Fruit fly (Drosophila melanogaster) whole organism, embryonic: ENCODE data around the gene SmD2.
A peak's percentile ranks its signal among the peaks of the same experiment; 100 is the strongest.

Experiments
- ATbp ChIP-seq: fragments of 200-800 bp; sonication (Bioruptor generic); optimal IDR thresholded peaks from 2 replicates; lab custom pipeline; 2017; ENCODE audit warnings: missing biosample characterization, mild to moderate bottlenecking, missing genetic modification characterization, missing genetic modification reagents
- Awh ChIP-seq: fragments of 200-800 bp; sonication (Bioruptor generic); IDR thresholded peaks from 2 replicates; pipeline ENCODE4, ENCODE4 v1.3.6; 2022; ENCODE audit warnings: missing biosample characterization, missing genetic modification characterization
- CG13894 ChIP-seq: fragments of 200-800 bp; sonication (Bioruptor generic); optimal IDR thresholded peaks from 3 replicates; lab custom pipeline; 2018; ENCODE audit warnings: missing biosample characterization, mild to moderate bottlenecking, missing genetic modification characterization, moderate library complexity
- CG1529 ChIP-seq: fragments of 200-800 bp; sonication (Bioruptor generic); optimal IDR thresholded peaks from 3 replicates; lab custom pipeline; 2018; ENCODE audit warnings: missing biosample characterization, missing genetic modification characterization
- CG16815 ChIP-seq: fragments of 200-800 bp; sonication (Bioruptor generic); optimal IDR thresholded peaks from 3 replicates; lab custom pipeline; 2017; ENCODE audit warnings: missing biosample characterization, mild to moderate bottlenecking, missing genetic modification characterization
- CG17359 ChIP-seq: fragments of 200-800 bp; sonication (Bioruptor generic); optimal IDR thresholded peaks from 3 replicates; lab custom pipeline; 2018; ENCODE audit warnings: missing biosample characterization, mild to moderate bottlenecking, missing genetic modification characterization, moderate library complexity
- CG18011 ChIP-seq: fragments of 200-800 bp; sonication (Bioruptor generic); optimal IDR thresholded peaks from 2 replicates; lab custom pipeline; 2017; ENCODE audit warnings: missing biosample characterization, missing genetic modification characterization, mild to moderate bottlenecking, moderate library complexity, missing genotype
- CG2678 ChIP-seq: fragments of 200-800 bp; sonication (Bioruptor generic); optimal IDR thresholded peaks from 3 replicates; lab custom pipeline; 2019; ENCODE audit warnings: missing biosample characterization, mild to moderate bottlenecking, missing genetic modification characterization, moderate library complexity
- CG32767 ChIP-seq: fragments of 200-800 bp; sonication (Bioruptor generic); IDR thresholded peaks from 2 replicates; pipeline ENCODE4 v1.3.6; 2022; ENCODE audit warnings: missing biosample characterization, missing genetic modification characterization
- CG34224 ChIP-seq: fragments of 200-800 bp; sonication (Bioruptor generic); IDR thresholded peaks from 3 replicates; pipeline ENCODE4 v1.3.6; 2022; ENCODE audit warnings: missing biosample characterization, missing genetic modification characterization; ENCODE audit not compliant: partially characterized antibody
- CG3995 ChIP-seq: fragments of 200-800 bp; sonication (Bioruptor generic); optimal IDR thresholded peaks from 3 replicates; lab custom pipeline; 2016; ENCODE audit warnings: missing biosample characterization, missing genetic modification characterization
- CG4854 ChIP-seq: fragments of 200-800 bp; sonication (Bioruptor generic); optimal IDR thresholded peaks from 2 replicates; lab custom pipeline; 2016; ENCODE audit warnings: missing biosample characterization, missing genetic modification characterization, inconsistent platforms
- CG6175 ChIP-seq: fragments of 200-800 bp; sonication (Bioruptor generic); IDR thresholded peaks from 3 replicates; pipeline ENCODE4 v1.3.6; 2022; ENCODE audit warnings: missing biosample characterization, missing genetic modification characterization
- CG6791 ChIP-seq: fragments of 200-800 bp; sonication (Bioruptor generic); IDR thresholded peaks from 3 replicates; pipeline ENCODE4 v1.3.6; 2022; ENCODE audit warnings: missing biosample characterization, missing genetic modification characterization; ENCODE audit not compliant: partially characterized antibody
- CG7556 ChIP-seq: fragments of 200-800 bp; sonication (Bioruptor generic); optimal IDR thresholded peaks from 2 replicates; lab custom pipeline; 2017; ENCODE audit warnings: missing biosample characterization, mild to moderate bottlenecking, missing genetic modification characterization
- CG7786 ChIP-seq: fragments of 200-800 bp; sonication (Bioruptor generic); optimal IDR thresholded peaks from 2 replicates; lab custom pipeline; 2016; ENCODE audit warnings: missing biosample characterization, missing genetic modification characterization
- CG8290 ChIP-seq, 3 experiments: fragments of 200-800 bp; sonication (Bioruptor generic); optimal IDR thresholded peaks; 2 replicates each; lab custom pipeline; 2016 to 2019; ENCODE audit warnings: missing biosample characterization in 3 of 3, missing genetic modification characterization in 3 of 3, mild to moderate bottlenecking in 2 of 3, moderate library complexity in 1 of 3
- CG9797 ChIP-seq: fragments of 200-800 bp; sonication (Bioruptor generic); optimal IDR thresholded peaks from 3 replicates; lab custom pipeline; 2018; ENCODE audit warnings: missing biosample characterization, mild to moderate bottlenecking, missing genetic modification characterization
- CTCF ChIP-seq: fragments of 200-800 bp; sonication (Bioruptor generic); optimal IDR thresholded peaks from 2 replicates; lab custom pipeline; 2017; ENCODE audit warnings: missing biosample characterization, mild to moderate bottlenecking, missing genetic modification characterization, moderate library complexity
- Dref ChIP-seq: fragments of 200-800 bp; sonication (Bioruptor generic); IDR thresholded peaks from 2 replicates; pipeline ENCODE4 v1.3.6; 2022; ENCODE audit warnings: missing biosample characterization, missing genetic modification characterization
- E2f2 ChIP-seq: fragments of 200-800 bp; sonication (Bioruptor generic); IDR thresholded peaks from 2 replicates; pipeline ENCODE4 v1.3.6; 2022; ENCODE audit warnings: missing biosample characterization, missing genetic modification characterization
- Fer3 ChIP-seq: fragments of 200-800 bp; sonication (Bioruptor generic); optimal IDR thresholded peaks from 2 replicates; lab custom pipeline; 2018; ENCODE audit warnings: missing biosample characterization, mild to moderate bottlenecking, missing genetic modification characterization, moderate library complexity
- Hr39 ChIP-seq: fragments of >200 bp; optimal IDR thresholded peaks from 2 replicates; lab custom pipeline; 2017
- Nf-YB ChIP-seq: fragments of 200-800 bp; sonication (Bioruptor generic); optimal IDR thresholded peaks from 3 replicates; lab custom pipeline; 2019; ENCODE audit warnings: missing biosample characterization, mild to moderate bottlenecking, missing genetic modification characterization, moderate library complexity
- NfI ChIP-seq: fragments of 200-800 bp; sonication (Bioruptor generic); optimal IDR thresholded peaks from 3 replicates; lab custom pipeline; 2018; ENCODE audit warnings: missing biosample characterization, mild to moderate bottlenecking, missing genetic modification characterization, moderate library complexity
- Oaz ChIP-seq: fragments of 200-800 bp; sonication (Bioruptor generic); IDR thresholded peaks from 2 replicates; pipeline ENCODE4 v1.3.6; 2022; ENCODE audit warnings: missing biosample characterization, missing genetic modification characterization
- Six4 ChIP-seq: fragments of 200-800 bp; sonication (Bioruptor generic); optimal IDR thresholded peaks from 2 replicates; lab custom pipeline; 2016; ENCODE audit warnings: missing biosample characterization, missing genetic modification characterization
- Sox100B ChIP-seq: fragments of 200-800 bp; sonication (Bioruptor generic); optimal IDR thresholded peaks from 3 replicates; lab custom pipeline; 2018; ENCODE audit warnings: missing biosample characterization, mild to moderate bottlenecking, missing genetic modification characterization
- YL-1 ChIP-seq: fragments of 200-800 bp; sonication (Bioruptor generic); optimal IDR thresholded peaks from 3 replicates; lab custom pipeline; 2017; ENCODE audit warnings: missing biosample characterization, mild to moderate bottlenecking, missing genetic modification characterization
- ac ChIP-seq: fragments of 200-800 bp; sonication (Bioruptor generic); optimal IDR thresholded peaks from 3 replicates; lab custom pipeline; 2017; ENCODE audit warnings: missing biosample characterization, mild to moderate bottlenecking, missing genetic modification characterization
- al ChIP-seq: fragments of 200-800 bp; sonication (Bioruptor generic); IDR thresholded peaks from 2 replicates; pipeline ENCODE4 v1.3.6; 2022; ENCODE audit warnings: missing biosample characterization, missing genetic modification characterization
- amos ChIP-seq: fragments of 200-800 bp; sonication (Bioruptor generic); IDR thresholded peaks from 2 replicates; pipeline ENCODE4 v1.3.6; 2022; ENCODE audit warnings: missing biosample characterization, missing genetic modification characterization; ENCODE audit not compliant: partially characterized antibody
- az2 ChIP-seq: fragments of 200-800 bp; sonication (Bioruptor generic); optimal IDR thresholded peaks from 3 replicates; lab custom pipeline; 2016; ENCODE audit warnings: missing biosample characterization, missing genetic modification characterization
- br ChIP-seq: fragments of >200 bp; optimal IDR thresholded peaks from 2 replicates; lab custom pipeline; 2017
- chm ChIP-seq: fragments of 200-800 bp; sonication (Bioruptor generic); IDR thresholded peaks from 2 replicates; pipeline ENCODE4 v1.3.6; 2022; ENCODE audit warnings: missing biosample characterization, missing genetic modification characterization
- ci ChIP-seq: fragments of 200-800 bp; sonication (Bioruptor generic); IDR thresholded peaks from 3 replicates; pipeline ENCODE4 v1.3.6; 2022; ENCODE audit warnings: missing biosample characterization, missing genetic modification characterization
- gcm2 ChIP-seq: fragments of 200-800 bp; sonication (Bioruptor generic); optimal IDR thresholded peaks from 2 replicates; lab custom pipeline; 2016; ENCODE audit warnings: missing biosample characterization, missing genetic modification characterization
- gem ChIP-seq: fragments of 200-800 bp; sonication (Bioruptor generic); optimal IDR thresholded peaks from 2 replicates; lab custom pipeline; 2019; ENCODE audit warnings: missing biosample characterization, mild to moderate bottlenecking, missing genetic modification characterization, moderate library complexity
- gt ChIP-seq: fragments of 200-800 bp; sonication (Bioruptor generic); IDR thresholded peaks from 2 replicates; pipeline ENCODE4 v1.3.6; 2022; ENCODE audit warnings: missing biosample characterization, missing genetic modification characterization
- insv ChIP-seq, 2 experiments: fragments of 200-800 bp; sonication (Bioruptor generic); optimal IDR thresholded peaks; 3 replicates each; lab custom pipeline; 2016 to 2018; ENCODE audit warnings: missing biosample characterization in 2 of 2, missing genetic modification characterization in 2 of 2
- luna ChIP-seq: fragments of 200-800 bp; sonication (Bioruptor generic); optimal IDR thresholded peaks from 2 replicates; lab custom pipeline; 2016; ENCODE audit warnings: missing biosample characterization, missing genetic modification characterization
- oc ChIP-seq: fragments of 200-800 bp; sonication (Bioruptor generic); optimal IDR thresholded peaks from 2 replicates; lab custom pipeline; 2018; ENCODE audit warnings: missing biosample characterization, mild to moderate bottlenecking, missing genetic modification characterization, moderate library complexity
- pb ChIP-seq: fragments of 200-800 bp; sonication (Bioruptor generic); optimal IDR thresholded peaks from 3 replicates; lab custom pipeline; 2016; ENCODE audit warnings: missing biosample characterization, missing genetic modification characterization
- sc ChIP-seq, 3 experiments: fragments of >200 bp in 2 of 3; fragments of 200-800 bp in 1 of 3; sonication (Bioruptor generic) in 1 of 3; optimal IDR thresholded peaks; 2 replicates in 2 of 3; 3 replicates in 1 of 3; lab custom pipeline; 2017; ENCODE audit warnings: mild to moderate bottlenecking in 1 of 3, missing biosample characterization in 1 of 3, missing genetic modification characterization in 1 of 3, missing genetic modification reagents in 1 of 3
- sens ChIP-seq: fragments of 200-800 bp; sonication (Bioruptor generic); peaks from one replicate; lab custom pipeline; 2016; ENCODE audit warnings: missing biosample characterization, missing genetic modification characterization
- slou ChIP-seq: fragments of 200-800 bp; sonication (Bioruptor generic); optimal IDR thresholded peaks from 3 replicates; lab custom pipeline; 2016; ENCODE audit warnings: missing biosample characterization, missing genetic modification characterization
- so ChIP-seq: fragments of 200-800 bp; sonication (Bioruptor generic); IDR thresholded peaks from 3 replicates; pipeline ENCODE4 v1.3.6; 2022; ENCODE audit warnings: missing biosample characterization, missing genetic modification characterization
- sqz ChIP-seq: fragments of 200-800 bp; sonication (Bioruptor generic); optimal IDR thresholded peaks from 3 replicates; lab custom pipeline; 2018; ENCODE audit warnings: missing biosample characterization, mild to moderate bottlenecking, missing genetic modification characterization
- trem ChIP-seq: fragments of 200-800 bp; optimal IDR thresholded peaks from 3 replicates; lab custom pipeline; 2019; ENCODE audit warnings: missing biosample characterization, mild to moderate bottlenecking, missing genetic modification characterization, moderate library complexity
- tx ChIP-seq: fragments of 200-800 bp; sonication (Bioruptor generic); optimal IDR thresholded peaks from 2 replicates; lab custom pipeline; 2016; ENCODE audit warnings: missing biosample characterization, missing genetic modification characterization

Gene SmD2

dm6 chr3R:6373512-6374306, 28.0 kb upstream of the SmD2 start (continued):
- no peak for TF ChIP-seq Nf-YB (GFP tag; lab: Kevin White, UChicago)
- no peak for TF ChIP-seq luna (GFP tag; lab: Kevin White, UChicago)
- peak; percentile 35 for TF ChIP-seq CG17359 (tag; lab: Kevin White, UChicago)
- peak; percentile 33 for TF ChIP-seq trem (tag; lab: Kevin White, UChicago)
- TF ChIP-seq oc (tag; lab: Kevin White, UChicago), result no peak
- TF ChIP-seq CG8290 (GFP tag; optimal IDR thresholded peaks at IDR 0.05; lab: Kevin White, UChicago), result no peak
- TF ChIP-seq CG8290 (tag; optimal IDR thresholded peaks at IDR 0.05; lab: Kevin White, UChicago), result peak in 1 of 2 experiments; percentile 87
- TF ChIP-seq CTCF (GFP tag; lab: Kevin White, UChicago), result no peak
- peak in 1 of 2 experiments; percentile 45 for TF ChIP-seq insv (GFP tag; optimal IDR thresholded peaks at IDR 0.05; lab: Kevin White, UChicago)
- TF ChIP-seq Fer3, result peak; percentile 65
- TF ChIP-seq slou (GFP tag; lab: Kevin White, UChicago), result no peak
- no peak for TF ChIP-seq sc (optimal IDR thresholded peaks at IDR 0.05; lab: Kevin White, UChicago)
- TF ChIP-seq sc (GFP tag; optimal IDR thresholded peaks at IDR 0.05; lab: Kevin White, UChicago), result no peak
- TF ChIP-seq ATbp (GFP tag; lab: Kevin White, UChicago), result peak; percentile 10
- peak; percentile 28 for TF ChIP-seq CG13894 (tag; lab: Kevin White, UChicago)
- TF ChIP-seq Six4 (GFP tag; lab: Kevin White, UChicago), result peak; percentile 15
- TF ChIP-seq gcm2 (GFP tag; lab: Kevin White, UChicago), result peak; percentile 21
- TF ChIP-seq ac (GFP tag; lab: Kevin White, UChicago), result no peak
- peak; percentile 65 for TF ChIP-seq CG7556 (GFP tag; lab: Kevin White, UChicago)
- peak; percentile 41; the same call in 1 of the 2 replicates for TF ChIP-seq E2f2 (GFP tag; lab: Robert Waterston, UW)
- no peak for TF ChIP-seq sqz (GFP tag; lab: Kevin White, UChicago)
- TF ChIP-seq CG7786 (GFP tag; lab: Kevin White, UChicago), result no peak
- no peak for TF ChIP-seq chm (GFP tag; lab: Robert Waterston, UW)
- TF ChIP-seq CG1529 (GFP tag; lab: Kevin White, UChicago), result no peak
- no peak for TF ChIP-seq so
- TF ChIP-seq CG32767 (GFP tag; lab: Robert Waterston, UW), result no peak
- peak; percentile 38 for TF ChIP-seq Sox100B (GFP tag; lab: Kevin White, UChicago)
- peak; percentile 66 for TF ChIP-seq Awh (GFP tag; lab: Robert Waterston, UW)
- TF ChIP-seq NfI (GFP tag; lab: Kevin White, UChicago), result peak; percentile 10
- no peak for TF ChIP-seq pb (GFP tag; lab: Kevin White, UChicago)
- no peak for TF ChIP-seq CG9797 (GFP tag; lab: Kevin White, UChicago)
- peak; percentile 74 for TF ChIP-seq CG4854 (GFP tag; lab: Kevin White, UChicago)
- peak; percentile 68 for TF ChIP-seq gem
- TF ChIP-seq CG18011 (GFP tag; lab: Kevin White, UChicago), result peak; percentile 6
- TF ChIP-seq al, result 0 out of 2 replicates have a peak, but pooled peaks have one; percentile 10
- TF ChIP-seq Oaz (GFP tag; lab: Robert Waterston, UW), result no peak
- TF ChIP-seq amos (GFP tag; lab: Robert Waterston, UW), result no peak
- no peak for TF ChIP-seq CG6791
- no peak for TF ChIP-seq az2 (GFP tag; lab: Kevin White, UChicago)
- no peak for TF ChIP-seq br (lab: Kevin White, UChicago)
- peak; percentile 75 for TF ChIP-seq CG2678 (tag; lab: Kevin White, UChicago)
- no peak for TF ChIP-seq YL-1 (GFP tag; lab: Kevin White, UChicago)
- TF ChIP-seq gt (GFP tag; lab: Robert Waterston, UW), result no peak
- TF ChIP-seq tx (GFP tag; lab: Kevin White, UChicago), result peak; percentile 6
- TF ChIP-seq CG16815 (GFP tag; lab: Kevin White, UChicago), result no peak
- peak; percentile 57 for TF ChIP-seq Dref (GFP tag; lab: Robert Waterston, UW)
- TF ChIP-seq ci (GFP tag; lab: Robert Waterston, UW), result peak; percentile 57; the same call in 1 of the 3 replicates
- peak; percentile 33 for TF ChIP-seq CG3995 (GFP tag; lab: Kevin White, UChicago)
- peak; percentile 49; the same call in 1 of the 3 replicates for TF ChIP-seq CG34224 (GFP tag; lab: Robert Waterston, UW)
- TF ChIP-seq sens (GFP tag; lab: Kevin White, UChicago), result peak; percentile 90
- TF ChIP-seq Hr39 (lab: Kevin White, UChicago), result no peak
- TF ChIP-seq CG6175, result no peak
